Worm (Caenorhabditis elegans): ENCODE measurements around the gene ess-2.

- TF ChIP-seq him-1 (tag; optimal IDR thresholded peaks at IDR 0.05) (no peak), dao-5 (tag; optimal IDR thresholded peaks at IDR 0.05) (no peak)
Observed at ce11 chrIII:8524773-8525172, 34.6 kb upstream of the ess-2 start, which contains the start of gene idpp-15.
